Fruit fly (Drosophila melanogaster): ENCODE measurements around the gene pasi1.

dm6 chr3R:17812477-17812876, 17.6 kb downstream of the pasi1 start:
- no peak for TF ChIP-seq h (optimal IDR thresholded peaks at IDR 0.05)
- TF ChIP-seq insv (optimal IDR thresholded peaks at IDR 0.05) = no peak
- TF ChIP-seq ttk (optimal IDR thresholded peaks at IDR 0.05) = no peak
- no peak for TF ChIP-seq Myc (optimal IDR thresholded peaks at IDR 0.05)
- no peak for TF ChIP-seq psq (optimal IDR thresholded peaks at IDR 0.05)

Measured in Kc167 (cell line).